Worm (Caenorhabditis elegans) whole organism, L4/young adult: ENCODE measurements around the gene F09C6.15.

Source experiments
- W03F9.2 ChIP-seq: fragments of 150-350 bp; optimal IDR thresholded peaks from 2 replicates; lab custom pipeline; 2014; ENCODE audit warnings: missing biosample characterization, missing genetic modification characterization
- him-1 ChIP-seq: sonication (generic microtip); optimal IDR thresholded peaks from 2 replicates; lab custom pipeline; 2016; ENCODE audit warnings: missing genotype, missing genetic modification reagents, missing genetic modification characterization, missing compliant biosample characterization

DNA sequence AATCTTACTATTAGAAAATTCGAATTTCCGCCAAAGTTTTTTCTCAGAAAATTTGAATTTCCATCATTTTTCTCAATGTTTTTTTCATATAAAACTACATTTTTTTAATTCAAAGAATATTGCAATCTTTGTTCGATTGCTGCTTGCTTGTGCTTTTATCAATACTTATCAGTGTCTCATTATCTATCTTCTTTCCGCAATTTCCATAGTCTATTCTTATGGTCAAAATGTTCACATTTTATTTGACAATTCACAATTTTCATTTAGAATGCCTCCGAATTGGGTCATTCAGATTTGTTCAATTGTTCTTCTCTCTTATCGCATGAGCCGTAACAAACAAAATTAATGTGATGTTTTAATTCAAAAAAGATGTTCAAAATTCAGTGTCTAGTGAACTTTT, 17.8 kb downstream of the F09C6.15 start:
- no peak for TF ChIP-seq him-1
- TF ChIP-seq W03F9.2 (tag; lab: Kevin White, UChicago): no peak
